Worm (Caenorhabditis elegans) whole organism, midembryonic: ENCODE data around the gene Y49F6B.12.

Experiments
- flt-1 ChIP-seq: fragments of 200-800 bp; sonication (Bioruptor generic); IDR thresholded peaks from 2 replicates; pipeline ENCODE4 v1.3.6; 2022; ENCODE audit warnings: missing genetic modification characterization, missing compliant biosample characterization
- klf-2 ChIP-seq: fragments of 200-800 bp; sonication (Bioruptor generic); conservative IDR thresholded peaks from 2 replicates; pipeline ENCODE4 v1.3.6; 2022; ENCODE audit warnings: missing genetic modification reagents, missing genetic modification characterization, missing compliant biosample characterization

DNA sequence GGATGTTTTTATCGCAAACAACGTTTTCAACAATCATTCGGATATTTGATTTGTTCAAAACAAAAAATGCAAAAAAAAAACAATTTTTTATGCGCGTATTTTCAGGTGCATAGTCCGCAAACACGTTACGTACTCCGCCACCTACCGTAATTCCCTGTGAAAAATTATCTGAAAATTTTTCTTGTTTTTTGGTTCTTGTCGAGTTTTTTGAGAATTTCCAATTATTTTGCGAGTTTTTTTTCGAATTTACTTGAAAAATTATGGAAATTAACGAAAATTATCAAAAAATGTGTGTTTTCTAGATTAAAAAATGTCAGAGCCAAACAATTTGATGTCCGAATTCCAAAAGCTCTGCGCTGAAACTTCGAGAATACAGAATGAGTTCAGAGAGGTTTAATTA is 19.8 kb downstream of the Y49F6B.12 start, which contains the start of gene C16C8.12:
- no peak for TF ChIP-seq klf-2 (GFP tag; lab: Robert Waterston, UW)
- TF ChIP-seq flt-1 (GFP tag; lab: Robert Waterston, UW): no peak
